Worm (Caenorhabditis elegans) whole organism, mixed stage, embryonic: Measurements from ENCODE around the gene Y58A7A.3.

Experiments
- M03D4.4 ChIP-seq: sonication (generic microtip); optimal IDR thresholded peaks from 2 replicates; lab custom pipeline; 2017; ENCODE audit warnings: mild to moderate bottlenecking, missing genetic modification characterization, missing compliant biosample characterization
- bed-3 ChIP-seq: fragments of 200-800 bp; sonication (Bioruptor generic); optimal IDR thresholded peaks from 3 replicates; lab custom pipeline; 2018; ENCODE audit warnings: mild to moderate bottlenecking, missing genetic modification characterization, moderate library complexity, missing compliant biosample characterization
- blmp-1 ChIP-seq: fragments of 150-350 bp; optimal IDR thresholded peaks from 2 replicates; lab custom pipeline; 2014; ENCODE audit warnings: missing biosample characterization, missing genetic modification characterization
- ceh-43 ChIP-seq: fragments of 200-800 bp; sonication (Bioruptor generic); optimal IDR thresholded peaks from 2 replicates; lab custom pipeline; 2018; ENCODE audit warnings: mild to moderate bottlenecking, missing genetic modification characterization, moderate library complexity, missing compliant biosample characterization
- ceh-83 ChIP-seq: fragments of 200-800 bp; sonication (Bioruptor generic); optimal IDR thresholded peaks from 2 replicates; lab custom pipeline; 2018; ENCODE audit warnings: mild to moderate bottlenecking, missing genetic modification characterization, missing compliant biosample characterization
- ces-1 ChIP-seq: fragments of 150-350 bp; optimal IDR thresholded peaks from 2 replicates; lab custom pipeline; 2014; ENCODE audit warnings: missing biosample characterization, missing genetic modification reagents, missing genetic modification characterization
- cnd-1 ChIP-seq: fragments of 200-800 bp; sonication (Bioruptor generic); optimal IDR thresholded peaks from 2 replicates; lab custom pipeline; 2018; ENCODE audit warnings: mild to moderate bottlenecking, missing genetic modification characterization, missing compliant biosample characterization
- drap-1 ChIP-seq: fragments of 200-800 bp; sonication (Bioruptor generic); optimal IDR thresholded peaks from 3 replicates; lab custom pipeline; 2018; ENCODE audit warnings: mild to moderate bottlenecking, missing genetic modification characterization, missing compliant biosample characterization
- elt-1 ChIP-seq: sonication (generic microtip); optimal IDR thresholded peaks from 2 replicates; lab custom pipeline; 2017; ENCODE audit warnings: missing genetic modification characterization, mild to moderate bottlenecking, missing compliant biosample characterization, antibody characterized with exemption, moderate library complexity, borderline replicate concordance; ENCODE audit not compliant: insufficient read depth
- elt-3 ChIP-seq: fragments of 150-350 bp; optimal IDR thresholded peaks from 2 replicates; lab custom pipeline; 2014; ENCODE audit warnings: missing biosample characterization, missing genetic modification characterization
- flh-1 ChIP-seq: fragments of 200-800 bp; sonication (Bioruptor generic); optimal IDR thresholded peaks from 2 replicates; lab custom pipeline; 2018; ENCODE audit warnings: mild to moderate bottlenecking, missing genetic modification characterization, moderate library complexity, missing compliant biosample characterization
- ham-2 ChIP-seq: fragments of 200-800 bp; sonication (Bioruptor generic); optimal IDR thresholded peaks from 2 replicates; lab custom pipeline; 2018; ENCODE audit warnings: mild to moderate bottlenecking, missing genetic modification characterization, missing compliant biosample characterization
- hlh-1 ChIP-seq: fragments of 150-350 bp; optimal IDR thresholded peaks from 2 replicates; lab custom pipeline; 2014; ENCODE audit warnings: missing biosample characterization, missing genetic modification reagents, missing genetic modification characterization
- lin-13 ChIP-seq: fragments of 150-350 bp; optimal IDR thresholded peaks from 2 replicates; lab custom pipeline; 2014; ENCODE audit warnings: missing biosample characterization, missing genetic modification characterization
- lin-32 ChIP-seq: fragments of 200-800 bp; sonication (Bioruptor generic); optimal IDR thresholded peaks from 2 replicates; lab custom pipeline; 2018; ENCODE audit warnings: mild to moderate bottlenecking, missing genetic modification characterization, missing compliant biosample characterization
- lsy-2 ChIP-seq: fragments of 150-350 bp; optimal IDR thresholded peaks from 2 replicates; lab custom pipeline; 2014; ENCODE audit warnings: missing biosample characterization, missing genetic modification characterization
- mab-5 ChIP-seq: fragments of 150-350 bp; optimal IDR thresholded peaks from 2 replicates; lab custom pipeline; 2014; ENCODE audit warnings: missing biosample characterization, missing genetic modification characterization
- mep-1 ChIP-seq: fragments of 150-350 bp; optimal IDR thresholded peaks from 2 replicates; lab custom pipeline; 2017; ENCODE audit warnings: missing biosample characterization, missing genetic modification reagents, missing genetic modification characterization, inconsistent platforms
- nhr-12 ChIP-seq: fragments of 150-350 bp; optimal IDR thresholded peaks from 2 replicates; lab custom pipeline; 2014; ENCODE audit warnings: missing biosample characterization, missing genetic modification characterization
- nhr-2 ChIP-seq: fragments of 150-350 bp; optimal IDR thresholded peaks from 2 replicates; lab custom pipeline; 2014; ENCODE audit warnings: missing biosample characterization, missing genetic modification characterization
- nhr-237 ChIP-seq: fragments of 150-350 bp; optimal IDR thresholded peaks from 2 replicates; lab custom pipeline; 2014; ENCODE audit warnings: missing biosample characterization, missing genetic modification characterization
- nhr-28 ChIP-seq: fragments of 150-350 bp; optimal IDR thresholded peaks from 2 replicates; lab custom pipeline; 2014; ENCODE audit warnings: missing biosample characterization, missing genetic modification characterization
- nhr-76 ChIP-seq: sonication (generic microtip); optimal IDR thresholded peaks from 2 replicates; lab custom pipeline; 2017; ENCODE audit warnings: missing biosample characterization, missing genetic modification characterization
- pha-4 ChIP-seq: fragments of 150-350 bp; optimal IDR thresholded peaks from 2 replicates; lab custom pipeline; 2018; ENCODE audit warnings: missing biosample characterization, missing genetic modification reagents, missing genetic modification characterization
- sem-2 ChIP-seq: fragments of 200-800 bp; sonication (Bioruptor generic); optimal IDR thresholded peaks from 2 replicates; lab custom pipeline; 2018; ENCODE audit warnings: mild to moderate bottlenecking, missing genetic modification characterization, missing compliant biosample characterization
- snpc-4 ChIP-seq: fragments of 150-350 bp; optimal IDR thresholded peaks from 2 replicates; lab custom pipeline; 2014; ENCODE audit warnings: missing biosample characterization, missing genetic modification characterization
- sptf-1 ChIP-seq: sonication (generic microtip); optimal IDR thresholded peaks from 2 replicates; lab custom pipeline; 2017; ENCODE audit warnings: mild to moderate bottlenecking, missing genetic modification characterization, moderate library complexity, missing compliant biosample characterization
- tbx-8 ChIP-seq: fragments of 200-800 bp; sonication (Bioruptor generic); optimal IDR thresholded peaks from 2 replicates; lab custom pipeline; 2018; ENCODE audit warnings: mild to moderate bottlenecking, missing genetic modification characterization, moderate library complexity, missing compliant biosample characterization
- unc-120 ChIP-seq: sonication (generic microtip); optimal IDR thresholded peaks from 2 replicates; lab custom pipeline; 2017; ENCODE audit warnings: missing genetic modification characterization, missing compliant biosample characterization; ENCODE audit not compliant: poor library complexity, severe bottlenecking
- unc-39 ChIP-seq: fragments of 150-350 bp; optimal IDR thresholded peaks from 2 replicates; lab custom pipeline; 2014; ENCODE audit warnings: missing biosample characterization, missing genetic modification characterization
- unc-62 ChIP-seq: fragments of 150-350 bp; optimal IDR thresholded peaks from 2 replicates; lab custom pipeline; 2014; ENCODE audit warnings: missing biosample characterization, missing genetic modification reagents, missing genetic modification characterization
- zip-8 ChIP-seq: fragments of 150-350 bp; optimal IDR thresholded peaks from 2 replicates; lab custom pipeline; 2014; ENCODE audit warnings: missing biosample characterization, missing genetic modification characterization
- ztf-11 ChIP-seq: fragments of 150-350 bp; optimal IDR thresholded peaks from 2 replicates; lab custom pipeline; 2014; ENCODE audit warnings: missing biosample characterization, missing genetic modification characterization

Y58A7A.3 gene

DNA sequence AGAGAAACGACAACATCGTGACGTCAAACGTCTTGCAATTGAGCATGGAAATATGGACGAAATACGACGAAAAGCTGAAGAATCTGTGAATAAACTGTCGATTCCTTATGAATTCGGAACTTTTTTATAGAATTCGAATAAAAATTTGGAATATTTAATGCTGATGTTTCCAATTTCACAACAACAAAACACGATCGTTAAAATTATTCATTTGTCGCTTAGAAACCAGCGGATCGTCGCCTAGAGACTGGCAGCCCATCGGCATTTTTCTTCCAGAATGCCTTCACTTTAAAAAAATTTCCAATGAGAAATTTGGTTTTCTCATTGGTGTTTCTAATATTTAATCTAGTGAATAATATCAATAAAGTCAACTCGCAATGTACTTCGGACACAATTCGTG is 27.4 kb downstream of the Y58A7A.3 start, which contains the start of gene cwp-4:
Gene cwp-4 (plus strand): TSS at position 301 of the 400 bp plus-strand sequence.
- no peak for TF ChIP-seq elt-3 (tag; lab: Kevin White, UChicago)
- TF ChIP-seq unc-39 (tag; lab: Kevin White, UChicago) = no peak
- no peak for TF ChIP-seq pha-4 (tag; lab: Kevin White, UChicago)
- no peak for TF ChIP-seq ztf-11 (tag; lab: Kevin White, UChicago)
- TF ChIP-seq zip-8 (tag; lab: Kevin White, UChicago) = no peak
- TF ChIP-seq mep-1 (tag; lab: Kevin White, UChicago) = no peak
- no peak for TF ChIP-seq sptf-1 (tag; lab: Kevin White, UChicago)
- TF ChIP-seq nhr-237 (tag; lab: Kevin White, UChicago) = no peak
- no peak for TF ChIP-seq nhr-12 (tag; lab: Kevin White, UChicago)
- no peak for TF ChIP-seq lin-32
- TF ChIP-seq lin-13 (tag; lab: Kevin White, UChicago) = no peak

DNA sequence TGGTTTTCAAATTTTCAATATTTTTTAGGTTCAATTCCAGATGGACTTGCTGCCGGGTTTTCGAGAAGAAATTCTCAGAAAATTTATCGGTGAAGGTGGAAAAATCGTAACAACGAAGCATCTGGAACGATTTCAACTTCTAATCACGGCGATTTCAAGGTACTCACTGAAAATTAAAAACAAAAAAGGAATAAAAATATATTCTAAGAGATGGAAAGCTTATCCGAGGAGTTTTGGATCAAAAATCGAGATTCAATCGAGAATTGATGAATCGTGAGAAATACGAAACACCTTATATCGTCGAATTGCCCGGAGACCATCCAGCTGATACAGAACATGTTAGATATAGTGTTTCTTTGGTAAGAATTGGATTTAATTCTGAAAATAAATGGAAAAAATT is 28.5 kb downstream of the Y58A7A.3 start, which contains the start of gene K11D12.12:
Gene K11D12.12 (plus strand): TSS at position 29 of the 400 bp plus-strand sequence.
- TF ChIP-seq M03D4.4 (tag; lab: Kevin White, UChicago) (no peak), hlh-1 (no peak), sem-2 (GFP tag; lab: Kevin White, UChicago) (no peak), nhr-28 (tag; lab: Kevin White, UChicago) (no peak), cnd-1 (tag; lab: Kevin White, UChicago) (no peak), blmp-1 (no peak), nhr-2 (no peak), mab-5 (no peak), snpc-4 (tag; lab: Kevin White, UChicago) (no peak), nhr-76 (tag; lab: Kevin White, UChicago) (no peak), nhr-12 (tag; lab: Kevin White, UChicago) (no peak), unc-39 (tag; lab: Kevin White, UChicago) (no peak), mep-1 (tag; lab: Kevin White, UChicago) (no peak), tbx-8 (GFP tag; lab: Kevin White, UChicago) (no peak), sptf-1 (tag; lab: Kevin White, UChicago) (no peak), drap-1 (GFP tag; lab: Kevin White, UChicago) (no peak), ztf-11 (tag; lab: Kevin White, UChicago) (no peak)

DNA sequence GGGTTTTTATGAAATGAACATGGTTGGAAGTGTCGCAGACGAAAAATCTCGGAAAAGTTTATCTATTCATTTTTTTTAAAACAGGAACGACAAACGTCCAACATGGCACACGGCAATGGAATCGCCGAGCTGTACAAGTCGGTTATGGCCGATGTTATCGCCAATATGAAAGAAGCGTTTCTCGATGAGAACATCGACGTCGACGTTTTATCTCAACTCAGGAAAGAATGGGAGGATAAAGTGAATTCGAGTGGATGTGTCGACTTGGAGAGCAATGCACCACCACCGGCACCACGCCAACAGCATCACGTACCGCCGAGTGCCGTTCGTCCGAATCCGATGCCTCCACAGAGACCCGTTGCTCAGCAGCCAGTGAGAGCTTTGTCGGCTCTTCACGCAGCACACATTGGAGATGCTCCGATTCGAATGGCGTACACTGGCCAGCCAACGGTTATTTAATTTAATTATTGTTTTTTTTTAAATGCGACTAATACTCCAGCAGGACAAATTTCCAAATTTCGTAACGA is 30.6 kb downstream of the Y58A7A.3 start:
- no peak for TF ChIP-seq snpc-4 (tag; lab: Kevin White, UChicago)
- no peak for TF ChIP-seq ztf-11 (tag; lab: Kevin White, UChicago)
- TF ChIP-seq bed-3 (GFP tag; lab: Kevin White, UChicago) = no peak
- TF ChIP-seq lin-13 (tag; lab: Kevin White, UChicago) = no peak
- TF ChIP-seq blmp-1 = no peak
- no peak for TF ChIP-seq lsy-2 (tag; lab: Kevin White, UChicago)
- TF ChIP-seq sptf-1 (tag; lab: Kevin White, UChicago) = no peak
- TF ChIP-seq hlh-1 = no peak
- no peak for TF ChIP-seq nhr-12 (tag; lab: Kevin White, UChicago)
- no peak for TF ChIP-seq unc-120
- no peak for TF ChIP-seq zip-8 (tag; lab: Kevin White, UChicago)
- no peak for TF ChIP-seq nhr-2
- TF ChIP-seq mep-1 (tag; lab: Kevin White, UChicago) = no peak
- TF ChIP-seq lin-32 = no peak
- no peak for TF ChIP-seq cnd-1 (tag; lab: Kevin White, UChicago)
- no peak for TF ChIP-seq flh-1 (GFP tag; lab: Kevin White, UChicago)
- TF ChIP-seq, all 35 proteins: peak for 0

DNA sequence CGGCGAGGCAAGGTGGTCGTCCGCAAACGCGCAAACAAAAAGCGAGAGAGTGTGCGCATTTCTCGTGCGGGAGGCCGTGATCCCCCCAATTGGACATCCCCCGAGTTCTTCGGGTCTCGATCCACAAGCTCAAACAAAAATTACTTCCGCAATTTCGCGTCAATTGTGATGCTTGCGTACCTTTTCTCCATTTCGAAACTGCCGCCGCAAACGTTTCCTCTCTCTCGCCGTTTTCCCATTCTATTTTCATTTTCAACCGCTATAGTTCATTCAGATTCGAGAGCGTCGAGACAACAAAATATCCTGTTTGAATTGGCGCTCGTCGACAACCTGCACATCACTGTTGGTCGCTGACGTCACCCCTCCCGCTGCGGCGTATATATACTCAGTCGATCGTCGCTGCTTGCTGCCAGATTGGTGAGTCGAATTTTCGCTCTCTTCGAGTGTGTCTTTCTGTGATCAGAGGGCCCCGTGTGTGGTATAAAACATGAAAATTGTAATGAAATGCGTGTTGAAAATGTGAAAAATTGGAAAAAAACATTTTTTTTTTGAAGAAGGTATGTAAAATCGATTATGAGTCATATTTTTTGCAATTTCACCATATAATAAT is 31.3 kb downstream of the Y58A7A.3 start, which contains the start of the genes pqn-51 and K11D12.14:
Gene pqn-51 (plus strand): TSS at position 275 of the 610 bp plus-strand sequence.
Gene K11D12.14 (plus strand): TSS at position 304 of the 610 bp plus-strand sequence.
- TF ChIP-seq M03D4.4 (tag; lab: Kevin White, UChicago) = no peak
- TF ChIP-seq lin-13 (tag; lab: Kevin White, UChicago) = peak; percentile 42
- peak; percentile 53 for TF ChIP-seq hlh-1
- TF ChIP-seq unc-62 (GFP tag; lab: Kevin White, UChicago) = peak; percentile 73
- TF ChIP-seq ceh-43 (GFP tag; lab: Kevin White, UChicago) = no peak
- TF ChIP-seq cnd-1 (tag; lab: Kevin White, UChicago) = no peak
- peak; percentile 87 for TF ChIP-seq ces-1 (GFP tag; lab: Kevin White, UChicago)
- TF ChIP-seq unc-120 = peak; percentile 95
- TF ChIP-seq elt-1 = no peak
- TF ChIP-seq sem-2 (GFP tag; lab: Kevin White, UChicago) = no peak
- no peak for TF ChIP-seq ceh-83 (GFP tag; lab: Kevin White, UChicago)
- peak; percentile 37 for TF ChIP-seq tbx-8 (GFP tag; lab: Kevin White, UChicago)
- peak; percentile 63 for TF ChIP-seq lsy-2 (tag; lab: Kevin White, UChicago)
- peak; percentile 61 for TF ChIP-seq drap-1 (GFP tag; lab: Kevin White, UChicago)
- no peak for TF ChIP-seq nhr-2
- TF ChIP-seq elt-3 (tag; lab: Kevin White, UChicago) = no peak
- no peak for TF ChIP-seq mab-5
- no peak for TF ChIP-seq unc-39 (tag; lab: Kevin White, UChicago)
- peak; percentile 28 for TF ChIP-seq sptf-1 (tag; lab: Kevin White, UChicago)
- TF ChIP-seq nhr-28 (tag; lab: Kevin White, UChicago) = no peak
- no peak for TF ChIP-seq flh-1 (GFP tag; lab: Kevin White, UChicago)
- peak; percentile 92 for TF ChIP-seq nhr-237 (tag; lab: Kevin White, UChicago)
- no peak for TF ChIP-seq zip-8 (tag; lab: Kevin White, UChicago)
- TF ChIP-seq pha-4 (tag; lab: Kevin White, UChicago) = peak; percentile 42
- no peak for TF ChIP-seq snpc-4 (tag; lab: Kevin White, UChicago)
- peak; percentile 88 for TF ChIP-seq blmp-1
- peak; percentile 3 for TF ChIP-seq mep-1 (tag; lab: Kevin White, UChicago)
- TF ChIP-seq bed-3 (GFP tag; lab: Kevin White, UChicago) = peak; percentile 35
- TF ChIP-seq ztf-11 (tag; lab: Kevin White, UChicago) = peak; percentile 10
- TF ChIP-seq ham-2 (GFP tag; lab: Kevin White, UChicago) = no peak
